Worm (Caenorhabditis elegans) whole organism, L4 larva: ENCODE results near the gene T27C5.12.

Experiments used
- F10B5.3 ChIP-seq: sonication (generic microtip); optimal IDR thresholded peaks from 2 replicates; lab custom pipeline; 2016; ENCODE audit warnings: mild to moderate bottlenecking, missing genetic modification characterization, missing compliant biosample characterization
- F49E8.2 ChIP-seq: sonication (generic microtip); optimal IDR thresholded peaks from 2 replicates; lab custom pipeline; 2016; ENCODE audit warnings: missing compliant biosample characterization, mild to moderate bottlenecking, missing genetic modification characterization, borderline replicate concordance
- Y105C5A.15 ChIP-seq: fragments of 200-800 bp; sonication (Bioruptor generic); IDR thresholded peaks from 2 replicates; pipeline ENCODE4 v1.3.6; 2022; ENCODE audit warnings: missing genetic modification characterization, missing compliant biosample characterization
- Y5F2A.4 ChIP-seq: fragments of 200-800 bp; sonication (Bioruptor generic); optimal IDR thresholded peaks from 2 replicates; lab custom pipeline; 2018; ENCODE audit warnings: mild to moderate bottlenecking, missing genetic modification characterization, missing compliant biosample characterization
- ama-1 ChIP-seq: fragments of 150-350 bp; optimal IDR thresholded peaks from 2 replicates; lab custom pipeline; 2014; ENCODE audit warnings: inconsistent platforms, mixed read lengths
- ceh-32 ChIP-seq: sonication (generic microtip); optimal IDR thresholded peaks from 2 replicates; lab custom pipeline; 2016; ENCODE audit warnings: mild to moderate bottlenecking, missing genetic modification characterization, missing compliant biosample characterization; ENCODE audit not compliant: poor library complexity
- ceh-62 ChIP-seq: sonication (generic microtip); optimal IDR thresholded peaks from 2 replicates; lab custom pipeline; 2017; ENCODE audit warnings: missing biosample characterization, missing genetic modification characterization
- ctbp-1 ChIP-seq: fragments of 200-800 bp; sonication (Bioruptor generic); IDR thresholded peaks from 2 replicates; pipeline ENCODE4 v1.3.6; 2022; ENCODE audit warnings: missing genetic modification reagents, missing genetic modification characterization, missing compliant biosample characterization
- daf-16 ChIP-seq, 3 experiments: sonication (generic microtip); optimal IDR thresholded peaks; 2 replicates each; lab custom pipeline; 2016 to 2017; ENCODE audit warnings: missing genetic modification characterization in 3 of 3, missing genetic modification reagents in 3 of 3, mild to moderate bottlenecking in 2 of 3, missing compliant biosample characterization in 2 of 3, missing biosample characterization in 1 of 3, moderate library complexity in 1 of 3
- duxl-1 ChIP-seq: sonication (generic microtip); optimal IDR thresholded peaks from 2 replicates; lab custom pipeline; 2016; ENCODE audit warnings: mild to moderate bottlenecking, missing genetic modification characterization, moderate library complexity, missing compliant biosample characterization; ENCODE audit not compliant: poor library complexity
- dve-1 ChIP-seq: sonication (generic microtip); optimal IDR thresholded peaks from 2 replicates; lab custom pipeline; 2017; ENCODE audit warnings: antibody characterized with exemption, mild to moderate bottlenecking, missing genetic modification characterization, missing compliant biosample characterization; ENCODE audit not compliant: insufficient read depth
- egl-27 ChIP-seq: sonication (generic microtip); optimal IDR thresholded peaks from 3 replicates; lab custom pipeline; 2017; ENCODE audit warnings: missing biosample characterization, missing genetic modification reagents, missing genetic modification characterization
- egl-43 ChIP-seq: fragments of 200-800 bp; sonication (Bioruptor generic); IDR thresholded peaks from 2 replicates; pipeline ENCODE4 v1.3.6; 2022; ENCODE audit warnings: missing genetic modification reagents, missing genetic modification characterization, missing compliant biosample characterization
- fos-1 ChIP-seq: fragments of 150-350 bp; optimal IDR thresholded peaks from 2 replicates; lab custom pipeline; 2014; ENCODE audit warnings: missing biosample characterization, missing genetic modification characterization
- lin-1 ChIP-seq: fragments of 200-800 bp; sonication (Bioruptor generic); IDR thresholded peaks from 2 replicates; pipeline ENCODE4 v1.3.6; 2022; ENCODE audit warnings: missing genetic modification reagents, missing genetic modification characterization, missing compliant biosample characterization
- lsy-2 ChIP-seq, 2 experiments: fragments of 150-350 bp in 1 of 2; sonication (generic microtip) in 1 of 2; optimal IDR thresholded peaks; 2 replicates each; lab custom pipeline; 2014 to 2017; ENCODE audit warnings: missing biosample characterization in 2 of 2, missing genetic modification characterization in 2 of 2
- madf-9 ChIP-seq: fragments of 200-800 bp; sonication (Bioruptor generic); conservative IDR thresholded peaks from 2 replicates; pipeline ENCODE4 v1.3.6; 2022; ENCODE audit warnings: missing genetic modification reagents, missing genetic modification characterization, missing compliant biosample characterization
- mdl-1 ChIP-seq, 2 experiments: fragments of 150-350 bp in 1 of 2; sonication (generic microtip) in 1 of 2; optimal IDR thresholded peaks; 2 replicates each; lab custom pipeline; 2014 to 2017; ENCODE audit warnings: missing biosample characterization in 2 of 2, missing genetic modification characterization in 2 of 2
- mxl-2 ChIP-seq: fragments of 200-800 bp; sonication (Bioruptor generic); conservative IDR thresholded peaks from 2 replicates; pipeline ENCODE4 v1.3.6; 2022; ENCODE audit warnings: missing genetic modification reagents, missing genetic modification characterization, missing compliant biosample characterization
- nhr-25 ChIP-seq: sonication (generic microtip); optimal IDR thresholded peaks from 2 replicates; lab custom pipeline; 2017; ENCODE audit warnings: missing genetic modification characterization, mild to moderate bottlenecking, missing compliant biosample characterization, antibody characterized with exemption, moderate library complexity, borderline replicate concordance; ENCODE audit not compliant: insufficient read depth
- nhr-28 ChIP-seq: fragments of 150-350 bp; optimal IDR thresholded peaks from 2 replicates; lab custom pipeline; 2014; ENCODE audit warnings: missing biosample characterization, missing genetic modification characterization
- nhr-42 ChIP-seq: fragments of 200-800 bp; sonication (Bioruptor generic); IDR thresholded peaks from 2 replicates; pipeline ENCODE4 v1.3.6; 2022; ENCODE audit warnings: missing genetic modification characterization, missing compliant biosample characterization
- nhr-76 ChIP-seq: fragments of 150-350 bp; optimal IDR thresholded peaks from 2 replicates; lab custom pipeline; 2014; ENCODE audit warnings: missing biosample characterization, missing genetic modification characterization
- pqm-1 ChIP-seq: sonication (generic microtip); optimal IDR thresholded peaks from 2 replicates; lab custom pipeline; 2017; ENCODE audit warnings: missing biosample characterization, missing genetic modification characterization
- set-16 ChIP-seq: fragments of 200-800 bp; sonication (Bioruptor generic); IDR thresholded peaks from 2 replicates; pipeline ENCODE4 v1.3.6; 2022; ENCODE audit warnings: missing genetic modification reagents, missing genetic modification characterization, missing compliant biosample characterization
- spr-1 ChIP-seq: sonication (generic microtip); optimal IDR thresholded peaks from 2 replicates; lab custom pipeline; 2016; ENCODE audit warnings: mild to moderate bottlenecking, missing genetic modification characterization, missing compliant biosample characterization
- tra-1 ChIP-seq: fragments of 200-800 bp; sonication (Bioruptor generic); IDR thresholded peaks from 2 replicates; pipeline ENCODE4 v1.3.6; 2022; ENCODE audit warnings: missing genetic modification reagents, missing genetic modification characterization, missing compliant biosample characterization
- unc-62 ChIP-seq, 3 experiments: fragments of 150-350 bp in 1 of 3; sonication (generic microtip); optimal IDR thresholded peaks in 2 of 3; peaks in 1 of 3; 1 replicate in 1 of 3; 2 replicates in 2 of 3; lab custom pipeline; 2014 to 2017; ENCODE audit warnings: missing biosample characterization in 3 of 3, missing genetic modification characterization in 3 of 3, missing genetic modification reagents in 3 of 3, missing genotype in 1 of 3
- vab-7 ChIP-seq: fragments of 200-800 bp; sonication (Bioruptor generic); IDR thresholded peaks from 2 replicates; pipeline ENCODE4 v1.3.6; 2022; ENCODE audit warnings: missing genetic modification reagents, missing genetic modification characterization, missing compliant biosample characterization
- zfp-2 ChIP-seq: sonication (generic microtip); optimal IDR thresholded peaks from 2 replicates; lab custom pipeline; 2016; ENCODE audit warnings: mild to moderate bottlenecking, missing genetic modification characterization, missing compliant biosample characterization
- zip-11 ChIP-seq: fragments of 200-800 bp; sonication (Bioruptor generic); IDR thresholded peaks from 2 replicates; pipeline ENCODE4 v1.3.6; 2022; ENCODE audit warnings: missing genetic modification characterization, missing compliant biosample characterization
- ztf-11 ChIP-seq: fragments of 150-350 bp; optimal IDR thresholded peaks from 2 replicates; lab custom pipeline; 2014; ENCODE audit warnings: missing biosample characterization, missing genetic modification characterization

T27C5.12 gene

ce11 chrV:17414951-17415350 lies at the start of gene T27C5.12:
T27C5.12 (plus strand) TSS chrV:17415251.
- TF ChIP-seq ctbp-1 (no peak), zfp-2 (no peak), vab-7 (GFP tag; lab: Robert Waterston, UW) (no peak), madf-9 (GFP tag; lab: Robert Waterston, UW) (no peak), duxl-1 (tag; lab: Kevin White, UChicago) (no peak), mdl-1 (tag; optimal IDR thresholded peaks at IDR 0.05; lab: Kevin White, UChicago) (no peak), F49E8.2 (tag; lab: Kevin White, UChicago) (no peak), lsy-2 (tag; optimal IDR thresholded peaks at IDR 0.05; lab: Kevin White, UChicago) (no peak), ceh-62 (tag; lab: Kevin White, UChicago) (no peak)

ce11 chrV:17376639-17377038 lies 38.4 kb upstream of the T27C5.12 start, which contains the start of gene Y20C6A.1:
Y20C6A.1 (minus strand) TSS chrV:17376745.
- TF ChIP-seq nhr-28 (tag; lab: Kevin White, UChicago) (peak; percentile 2), pqm-1 (tag; lab: Kevin White, UChicago) (peak; percentile 46), daf-16 (GFP tag; optimal IDR thresholded peaks at IDR 0.05; lab: Kevin White, UChicago) (no peak), daf-16 (tag; optimal IDR thresholded peaks at IDR 0.05; lab: Kevin White, UChicago) (peak; percentile 90), egl-27 (tag; lab: Kevin White, UChicago) (no peak), Y5F2A.4 (GFP tag; lab: Kevin White, UChicago) (no peak), duxl-1 (tag; lab: Kevin White, UChicago) (peak; percentile 14), mxl-2 (GFP tag; lab: Robert Waterston, UW) (no peak), nhr-76 (tag; lab: Kevin White, UChicago) (no peak), dve-1 (tag; lab: Kevin White, UChicago) (peak; percentile 46), spr-1 (tag; lab: Kevin White, UChicago) (no peak), nhr-42 (GFP tag; lab: Robert Waterston, UW) (no peak), nhr-25 (tag; lab: Kevin White, UChicago) (no peak), egl-43 (GFP tag; lab: Robert Waterston, UW) (no peak), fos-1 (tag; lab: Kevin White, UChicago) (no peak), Y105C5A.15 (no peak), unc-62 (GFP tag; optimal IDR thresholded peaks at IDR 0.05 in 1 of 2; lab: Kevin White, UChicago) (peak in 1 of 2 experiments; percentile 69), unc-62 (tag; optimal IDR thresholded peaks at IDR 0.05; lab: Kevin White, UChicago) (no peak)

ce11 chrV:17377140-17377539 lies 37.9 kb upstream of the T27C5.12 start, which contains the start of gene fbxb-7:
fbxb-7 (plus strand) TSS chrV:17377406.
- TF ChIP-seq egl-27 (tag; lab: Kevin White, UChicago) (no peak), lin-1 (GFP tag; lab: Robert Waterston, UW) (no peak), set-16 (GFP tag; lab: Robert Waterston, UW) (peak; percentile 94)

ce11 chrV:17379932-17380331 lies 35.1 kb upstream of the T27C5.12 start, which contains the start of gene Y20C6A.4:
Y20C6A.4 (plus strand) TSS chrV:17380232.
- TF ChIP-seq ceh-32 (tag; lab: Kevin White, UChicago) (no peak), ama-1 (lab: Kevin White, UChicago) (no peak), ztf-11 (tag; lab: Kevin White, UChicago) (no peak), tra-1 (GFP tag; lab: Robert Waterston, UW) (no peak), zip-11 (GFP tag; lab: Robert Waterston, UW) (no peak), F10B5.3 (tag; lab: Kevin White, UChicago) (no peak)
